Worm (Caenorhabditis elegans) whole organism, midembryonic: ENCODE measurements around the gene F59G1.4.

Experiments used
- T22C8.4 ChIP-seq: fragments of 200-800 bp; sonication (Bioruptor generic); IDR thresholded peaks from 2 replicates; pipeline ENCODE4 v1.3.6; 2022; ENCODE audit warnings: missing genetic modification characterization, missing compliant biosample characterization
- cog-1 ChIP-seq: sonication (generic microtip); optimal IDR thresholded peaks from 2 replicates; lab custom pipeline; 2016; ENCODE audit warnings: missing genetic modification characterization, missing compliant biosample characterization
- flt-1 ChIP-seq: fragments of 200-800 bp; sonication (Bioruptor generic); IDR thresholded peaks from 2 replicates; pipeline ENCODE4 v1.3.6; 2022; ENCODE audit warnings: missing genetic modification characterization, missing compliant biosample characterization
- klf-2 ChIP-seq: fragments of 200-800 bp; sonication (Bioruptor generic); conservative IDR thresholded peaks from 2 replicates; pipeline ENCODE4 v1.3.6; 2022; ENCODE audit warnings: missing genetic modification reagents, missing genetic modification characterization, missing compliant biosample characterization
- med-1 ChIP-seq: sonication (generic microtip); optimal IDR thresholded peaks from 2 replicates; lab custom pipeline; 2017; ENCODE audit warnings: missing genetic modification characterization, mild to moderate bottlenecking, missing compliant biosample characterization, antibody characterized with exemption, missing genetic modification reagents; ENCODE audit not compliant: insufficient read depth
- ref-1 ChIP-seq: fragments of 200-800 bp; sonication (Bioruptor generic); conservative IDR thresholded peaks from 2 replicates; pipeline ENCODE4 v1.3.6; 2022; ENCODE audit warnings: missing genetic modification reagents, missing genetic modification characterization, missing compliant biosample characterization
- tab-1 ChIP-seq: fragments of 200-800 bp; sonication (Bioruptor generic); IDR thresholded peaks from 2 replicates; pipeline ENCODE4 v1.3.6; 2022; ENCODE audit warnings: missing genetic modification characterization, missing compliant biosample characterization
- ztf-23 ChIP-seq: fragments of 200-800 bp; sonication (Bioruptor generic); IDR thresholded peaks from 2 replicates; pipeline ENCODE4 v1.3.6; 2022; ENCODE audit warnings: missing genetic modification reagents, missing genetic modification characterization, missing compliant biosample characterization
- ztf-29 ChIP-seq: fragments of 200-800 bp; sonication (Bioruptor generic); IDR thresholded peaks from 2 replicates; pipeline ENCODE4 v1.3.6; 2022; ENCODE audit warnings: missing genetic modification reagents, missing genetic modification characterization, missing compliant biosample characterization

F59G1.4 gene

ce11 chrII:5928502-5928901 is 32.5 kb downstream of the F59G1.4 start, which contains the start of gene egl-44:
Gene egl-44 (plus strand): TSS chrII:5928802.
- TF ChIP-seq ref-1 (GFP tag; lab: Robert Waterston, UW) (no peak), klf-2 (GFP tag; lab: Robert Waterston, UW) (no peak), ztf-23 (GFP tag; lab: Robert Waterston, UW) (no peak), flt-1 (no peak), med-1 (GFP tag; lab: Kevin White, UChicago) (no peak), tab-1 (no peak), ztf-29 (GFP tag; lab: Robert Waterston, UW) (no peak), cog-1 (tag; lab: Kevin White, UChicago) (no peak), T22C8.4 (no peak)

- TF ChIP-seq flt-1 = no peak
- TF ChIP-seq tab-1 = no peak
- no peak for TF ChIP-seq T22C8.4
- TF ChIP-seq ztf-29 (GFP tag; lab: Robert Waterston, UW) = no peak
- no peak for TF ChIP-seq ztf-23 (GFP tag; lab: Robert Waterston, UW)
- TF ChIP-seq med-1 (GFP tag; lab: Kevin White, UChicago) = no peak
- no peak for TF ChIP-seq cog-1 (tag; lab: Kevin White, UChicago)
- TF ChIP-seq klf-2 (GFP tag; lab: Robert Waterston, UW) = no peak
- no peak for TF ChIP-seq ref-1 (GFP tag; lab: Robert Waterston, UW)
Observed at ce11 chrII:5930095-5930653, 34.2 kb downstream of the F59G1.4 start.

ce11 chrII:5931109-5931508 is 35.1 kb downstream of the F59G1.4 start:
- TF ChIP-seq ztf-29 (GFP tag; lab: Robert Waterston, UW) = no peak
- no peak for TF ChIP-seq klf-2 (GFP tag; lab: Robert Waterston, UW)
- no peak for TF ChIP-seq ztf-23 (GFP tag; lab: Robert Waterston, UW)
- no peak for TF ChIP-seq cog-1 (tag; lab: Kevin White, UChicago)
- no peak for TF ChIP-seq ref-1 (GFP tag; lab: Robert Waterston, UW)
- no peak for TF ChIP-seq tab-1
- no peak for TF ChIP-seq med-1 (GFP tag; lab: Kevin White, UChicago)
- no peak for TF ChIP-seq T22C8.4
- TF ChIP-seq flt-1 = no peak

- TF ChIP-seq flt-1 (no peak), ztf-23 (GFP tag; lab: Robert Waterston, UW) (no peak), tab-1 (no peak), ref-1 (GFP tag; lab: Robert Waterston, UW) (no peak), ztf-29 (GFP tag; lab: Robert Waterston, UW) (no peak), cog-1 (tag; lab: Kevin White, UChicago) (no peak), T22C8.4 (no peak), med-1 (GFP tag; lab: Kevin White, UChicago) (no peak), klf-2 (GFP tag; lab: Robert Waterston, UW) (no peak)
Observed at ce11 chrII:5931904-5932764, 36.2 kb downstream of the F59G1.4 start.

ce11 chrII:5933133-5933532 is 37.2 kb downstream of the F59G1.4 start:
- TF ChIP-seq klf-2 (GFP tag; lab: Robert Waterston, UW) (0 out of 2 replicates have a peak, but pooled peaks have one; percentile 36), cog-1 (tag; lab: Kevin White, UChicago) (no peak), tab-1 (0 out of 2 replicates have a peak, but pooled peaks have one; percentile 59), flt-1 (no peak), ztf-29 (GFP tag; lab: Robert Waterston, UW) (no peak), med-1 (GFP tag; lab: Kevin White, UChicago) (no peak), ref-1 (GFP tag; lab: Robert Waterston, UW) (no peak), T22C8.4 (no peak), ztf-23 (GFP tag; lab: Robert Waterston, UW) (0 out of 2 replicates have a peak, but pooled peaks have one; percentile 38)

- no peak for TF ChIP-seq flt-1
- 0 out of 2 replicates have a peak, but pooled peaks have one; percentile 6 for TF ChIP-seq T22C8.4
Observed at ce11 chrII:5933962-5934422, 38.0 kb downstream of the F59G1.4 start.

- TF ChIP-seq klf-2 (GFP tag; lab: Robert Waterston, UW) (no peak), ztf-23 (GFP tag; lab: Robert Waterston, UW) (no peak), ref-1 (GFP tag; lab: Robert Waterston, UW) (no peak), T22C8.4 (no peak), cog-1 (tag; lab: Kevin White, UChicago) (no peak), flt-1 (no peak), tab-1 (no peak), med-1 (GFP tag; lab: Kevin White, UChicago) (no peak), ztf-29 (GFP tag; lab: Robert Waterston, UW) (no peak)
Observed at ce11 chrII:5936009-5936408, 40.0 kb downstream of the F59G1.4 start.

ce11 chrII:5940815-5941214 is 44.8 kb downstream of the F59G1.4 start, which contains the start of gene F28B12.6:
Gene F28B12.6 (plus strand): TSS chrII:5940863.
- TF ChIP-seq klf-2 (GFP tag; lab: Robert Waterston, UW) (no peak), tab-1 (no peak)

ce11 chrII:5942593-5942992 is 46.6 kb downstream of the F59G1.4 start, which contains the start of gene F28B12.1:
Gene F28B12.1 (plus strand): TSS chrII:5942927.
- TF ChIP-seq tab-1 (no peak), ztf-23 (GFP tag; lab: Robert Waterston, UW) (0 out of 2 replicates have a peak, but pooled peaks have one; percentile 29)
